Fruit fly (Drosophila melanogaster): ENCODE data around the gene CG3698.

CG3698 gene

dm6 chr3L:20748577-20748976 lies 49.6 kb downstream of the CG3698 start:
- TF ChIP-seq CG2116 (GFP tag; optimal IDR thresholded peaks at IDR 0.05) (no peak), dmrt11E (tag; optimal IDR thresholded peaks at IDR 0.05) (no peak), Dip2 (GFP tag; IDR thresholded peaks at IDR 0.05) (no peak), h (optimal IDR thresholded peaks at IDR 0.05) (no peak), CG9437 (GFP tag; optimal IDR thresholded peaks at IDR 0.05) (peak; percentile 46), CG7372 (GFP tag; IDR thresholded peaks at IDR 0.05) (0 out of 2 replicates have a peak, but pooled peaks have one; percentile 30)

dm6 chr3L:20747299-20747925 lies 50.8 kb downstream of the CG3698 start:
- TF ChIP-seq klu (GFP tag; IDR thresholded peaks at IDR 0.05) (no peak), CG33557 (GFP tag; optimal IDR thresholded peaks at IDR 0.05) (no peak), gfzf (GFP tag; optimal IDR thresholded peaks at IDR 0.05) (no peak), CG10462 (GFP tag; optimal IDR thresholded peaks at IDR 0.05) (no peak), fd64A (GFP tag; optimal IDR thresholded peaks at IDR 0.05) (no peak), dati (GFP tag; IDR thresholded peaks at IDR 0.05) (no peak), dm (GFP tag; optimal IDR thresholded peaks at IDR 0.05) (no peak), Ravus (GFP tag; IDR thresholded peaks at IDR 0.05) (no peak), CG17568 (GFP tag; optimal IDR thresholded peaks at IDR 0.05) (no peak), NK7.1 (GFP tag; optimal IDR thresholded peaks at IDR 0.05) (no peak), Hr3 (GFP tag; optimal IDR thresholded peaks at IDR 0.05) (no peak), CG14050 (GFP tag; IDR thresholded peaks at IDR 0.05) (no peak), row (GFP tag; IDR thresholded peaks at IDR 0.05) (peak; percentile 58; the same call in 1 of the 3 replicates), CG34422 (GFP tag; IDR thresholded peaks at IDR 0.05) (no peak), Ptx1 (GFP tag; IDR thresholded peaks at IDR 0.05) (no peak), Aef1 (GFP tag; IDR thresholded peaks at IDR 0.05) (no peak), CG1024 (GFP tag; IDR thresholded peaks at IDR 0.05) (no peak), Dek (tag; optimal IDR thresholded peaks at IDR 0.05) (no peak), tap (tag; optimal IDR thresholded peaks at IDR 0.05) (no peak), hkb (optimal IDR thresholded peaks at IDR 0.05) (no peak), hkb (GFP tag; IDR thresholded peaks at IDR 0.05) (no peak), Dfd (GFP tag; optimal IDR thresholded peaks at IDR 0.05) (no peak), CG32767 (GFP tag; IDR thresholded peaks at IDR 0.05) (no peak), vfl (GFP tag; optimal IDR thresholded peaks at IDR 0.05) (no peak), CG6175 (GFP tag; IDR thresholded peaks at IDR 0.05) (no peak), CG3065 (GFP tag; optimal IDR thresholded peaks at IDR 0.05) (no peak), hbn (GFP tag; IDR thresholded peaks at IDR 0.05; ENCODE audit: partially characterized antibody) (no peak), ERR (GFP tag; optimal IDR thresholded peaks at IDR 0.05) (no peak), CG15073 (GFP tag; optimal IDR thresholded peaks at IDR 0.05) (no peak), Nf-YC (tag; optimal IDR thresholded peaks at IDR 0.05) (no peak), fru (optimal IDR thresholded peaks at IDR 0.05) (no peak), CG9817 (tag; optimal IDR thresholded peaks at IDR 0.05) (no peak), Doc2 (GFP tag; IDR thresholded peaks at IDR 0.05) (no peak), Hmr (GFP tag; optimal IDR thresholded peaks at IDR 0.05) (peak; percentile 49), Abd-B (GFP tag; optimal IDR thresholded peaks at IDR 0.05) (no peak), CG12744 (GFP tag; optimal IDR thresholded peaks at IDR 0.05) (no peak), Med (GFP tag) (peak; percentile 69), CG17328 (GFP tag; IDR thresholded peaks at IDR 0.05) (no peak), Neu2 (GFP tag; optimal IDR thresholded peaks at IDR 0.05; ENCODE audit: borderline replicate concordance) (no peak), CG8388 (GFP tag; optimal IDR thresholded peaks at IDR 0.05) (no peak), wdn (GFP tag; IDR thresholded peaks at IDR 0.05) (no peak), CG11398 (GFP tag; optimal IDR thresholded peaks at IDR 0.05) (no peak), CG6254 (GFP tag; optimal IDR thresholded peaks at IDR 0.05) (no peak), CG34376 (GFP tag; optimal IDR thresholded peaks at IDR 0.05) (no peak), Sin3A (optimal IDR thresholded peaks at IDR 0.05) (no peak), CG9797 (GFP tag; optimal IDR thresholded peaks at IDR 0.05) (no peak)

Measured in whole organism, embryonic.